Worm (Caenorhabditis elegans) whole organism, L2 larva: ENCODE results near the gene cpt-5.

Experiments used
- R02D3.7 ChIP-seq: fragments of 150-350 bp; optimal IDR thresholded peaks from 2 replicates; lab custom pipeline; 2014; ENCODE audit warnings: missing biosample characterization, missing genetic modification characterization
- ceh-82 ChIP-seq: fragments of 150-350 bp; optimal IDR thresholded peaks from 2 replicates; lab custom pipeline; 2014; ENCODE audit warnings: missing biosample characterization, missing genetic modification characterization
- lsy-2 ChIP-seq, 2 experiments: fragments of 150-350 bp in 1 of 2; sonication (generic microtip) in 1 of 2; optimal IDR thresholded peaks; 2 replicates each; lab custom pipeline; 2014 to 2017; ENCODE audit warnings: missing biosample characterization in 2 of 2, missing genetic modification characterization in 2 of 2
- nhr-10 ChIP-seq: sonication (generic microtip); optimal IDR thresholded peaks from 2 replicates; lab custom pipeline; 2017; ENCODE audit warnings: missing biosample characterization, missing genetic modification characterization
- nhr-237 ChIP-seq: fragments of 150-350 bp; optimal IDR thresholded peaks from 2 replicates; lab custom pipeline; 2014; ENCODE audit warnings: missing biosample characterization, missing genetic modification characterization
- sem-4 ChIP-seq: fragments of 150-350 bp; optimal IDR thresholded peaks from 2 replicates; lab custom pipeline; 2014; ENCODE audit warnings: missing biosample characterization, missing genetic modification reagents, missing genetic modification characterization
- unc-62 ChIP-seq: fragments of 150-350 bp; optimal IDR thresholded peaks from 2 replicates; lab custom pipeline; 2014; ENCODE audit warnings: missing biosample characterization, missing genetic modification reagents, missing genetic modification characterization
- zag-1 ChIP-seq: fragments of 150-350 bp; optimal IDR thresholded peaks from 2 replicates; lab custom pipeline; 2014; ENCODE audit warnings: missing biosample characterization, missing genetic modification characterization
- ztf-4 ChIP-seq: fragments of 150-350 bp; optimal IDR thresholded peaks from 2 replicates; lab custom pipeline; 2014; ENCODE audit warnings: missing biosample characterization, missing genetic modification characterization

- TF ChIP-seq ztf-4 (tag; lab: Kevin White, UChicago) = no peak
- TF ChIP-seq unc-62 (GFP tag; lab: Kevin White, UChicago) = no peak
- TF ChIP-seq ceh-82 = no peak
- no peak for TF ChIP-seq nhr-10 (tag; lab: Kevin White, UChicago)
- no peak for TF ChIP-seq R02D3.7 (tag; lab: Kevin White, UChicago)
- no peak for TF ChIP-seq sem-4
- no peak for TF ChIP-seq zag-1
- no peak for TF ChIP-seq nhr-237 (tag; lab: Kevin White, UChicago)
- no peak for TF ChIP-seq lsy-2 (tag; optimal IDR thresholded peaks at IDR 0.05; lab: Kevin White, UChicago)
These were observed 42.4 kb downstream of the cpt-5 start, which contains the start of gene gcy-32 for ce11 chrV:13915390-13915789.
